Fruit fly (Drosophila melanogaster) whole organism, embryonic: Measurements from ENCODE around the gene Atg5.

Experiments
- Atf6 ChIP-seq: fragments of 200-800 bp; sonication (Bioruptor generic); IDR thresholded peaks from 2 replicates; pipeline ENCODE4 v1.3.6; 2022; ENCODE audit warnings: missing biosample characterization, missing genetic modification characterization
- Bgb ChIP-seq: fragments of 200-800 bp; sonication (Bioruptor generic); IDR thresholded peaks from 2 replicates; pipeline ENCODE4 v1.3.6; 2022; ENCODE audit warnings: missing biosample characterization, missing genetic modification characterization; ENCODE audit not compliant: partially characterized antibody
- CG11093 ChIP-seq: fragments of 200-800 bp; sonication (Bioruptor generic); IDR thresholded peaks from 3 replicates; pipeline ENCODE4 v1.3.6; 2022; ENCODE audit warnings: missing biosample characterization, missing genetic modification characterization
- CG12299 ChIP-seq: fragments of 200-800 bp; sonication (Bioruptor generic); optimal IDR thresholded peaks from 2 replicates; lab custom pipeline; 2018; ENCODE audit warnings: missing biosample characterization, mild to moderate bottlenecking, missing genetic modification characterization
- CG15011 ChIP-seq: fragments of 200-800 bp; sonication (Bioruptor generic); optimal IDR thresholded peaks from 3 replicates; lab custom pipeline; 2018; ENCODE audit warnings: missing biosample characterization, mild to moderate bottlenecking, missing genetic modification characterization
- CG15696 ChIP-seq: fragments of 200-800 bp; sonication (Bioruptor generic); optimal IDR thresholded peaks from 2 replicates; lab custom pipeline; 2019; ENCODE audit warnings: missing biosample characterization, mild to moderate bottlenecking, missing genetic modification characterization, moderate library complexity
- CG16813 ChIP-seq: fragments of 200-800 bp; sonication (Bioruptor generic); IDR thresholded peaks from 3 replicates; pipeline ENCODE4 v1.3.6; 2022; ENCODE audit warnings: missing biosample characterization, missing genetic modification characterization; ENCODE audit not compliant: partially characterized antibody
- CG17612 ChIP-seq: fragments of 200-800 bp; sonication (Bioruptor generic); IDR thresholded peaks from 2 replicates; pipeline ENCODE4 v1.3.6; 2022; ENCODE audit warnings: missing biosample characterization, missing genetic modification characterization
- CG17912 ChIP-seq: fragments of 200-800 bp; sonication (Bioruptor generic); optimal IDR thresholded peaks from 2 replicates; lab custom pipeline; 2018; ENCODE audit warnings: missing biosample characterization, mild to moderate bottlenecking, missing genetic modification characterization
- CG3726 ChIP-seq: fragments of 200-800 bp; sonication (Bioruptor generic); IDR thresholded peaks from 3 replicates; pipeline ENCODE4, ENCODE4 v1.3.6; 2022; ENCODE audit warnings: missing biosample characterization, missing genetic modification characterization
- CG3838 ChIP-seq: fragments of 200-800 bp; sonication (Bioruptor generic); optimal IDR thresholded peaks from 3 replicates; lab custom pipeline; 2016; ENCODE audit warnings: missing biosample characterization, missing genetic modification characterization
- CG43689 ChIP-seq: fragments of 200-800 bp; sonication (Bioruptor generic); IDR thresholded peaks from 2 replicates; pipeline ENCODE4 v1.3.6; 2022; ENCODE audit warnings: missing biosample characterization, missing genetic modification characterization
- CG7745 ChIP-seq: fragments of 200-800 bp; sonication (Bioruptor generic); optimal IDR thresholded peaks from 2 replicates; lab custom pipeline; 2018; ENCODE audit warnings: missing biosample characterization, mild to moderate bottlenecking, missing genetic modification characterization, moderate library complexity
- CG7786 ChIP-seq: fragments of 200-800 bp; sonication (Bioruptor generic); optimal IDR thresholded peaks from 2 replicates; lab custom pipeline; 2016; ENCODE audit warnings: missing biosample characterization, missing genetic modification characterization
- CG7987 ChIP-seq: fragments of 200-800 bp; sonication (Bioruptor generic); optimal IDR thresholded peaks from 2 replicates; lab custom pipeline; 2018; ENCODE audit warnings: missing biosample characterization, mild to moderate bottlenecking, missing genetic modification characterization, moderate library complexity
- CG8944 ChIP-seq: fragments of 200-800 bp; sonication (Bioruptor generic); optimal IDR thresholded peaks from 3 replicates; lab custom pipeline; 2016; ENCODE audit warnings: missing biosample characterization, missing genetic modification characterization
- CG9437 ChIP-seq: fragments of 200-800 bp; sonication (Bioruptor generic); optimal IDR thresholded peaks from 2 replicates; lab custom pipeline; 2018; ENCODE audit warnings: missing biosample characterization, mild to moderate bottlenecking, missing genetic modification characterization
- CkIIα-i1 ChIP-seq: fragments of 200-800 bp; sonication (Bioruptor generic); IDR thresholded peaks from 2 replicates; pipeline ENCODE4 v1.3.6; 2022; ENCODE audit warnings: missing biosample characterization, missing genetic modification characterization
- Dbx ChIP-seq: fragments of 200-800 bp; sonication (Bioruptor generic); IDR thresholded peaks from 3 replicates; pipeline ENCODE4 v1.3.6; 2022; ENCODE audit warnings: missing biosample characterization, missing genetic modification characterization
- Dip2 ChIP-seq: fragments of 200-800 bp; sonication (Bioruptor generic); IDR thresholded peaks from 2 replicates; pipeline ENCODE4 v1.3.6; 2022; ENCODE audit warnings: missing biosample characterization, missing genetic modification characterization
- E2f2 ChIP-seq: fragments of 200-800 bp; sonication (Bioruptor generic); IDR thresholded peaks from 2 replicates; pipeline ENCODE4 v1.3.6; 2022; ENCODE audit warnings: missing biosample characterization, missing genetic modification characterization
- Gug ChIP-seq: fragments of 200-800 bp; sonication (Bioruptor generic); IDR thresholded peaks from 4 replicates; pipeline ENCODE4 v1.3.6; 2022; ENCODE audit warnings: missing biosample characterization, missing genetic modification characterization
- HmgD ChIP-seq: fragments of 200-800 bp; sonication (Bioruptor generic); optimal IDR thresholded peaks from 3 replicates; lab custom pipeline; 2016; ENCODE audit warnings: missing biosample characterization, missing genetic modification characterization
- Hmx ChIP-seq: fragments of 200-800 bp; sonication (Bioruptor generic); optimal IDR thresholded peaks from 2 replicates; lab custom pipeline; 2016; ENCODE audit warnings: missing biosample characterization, missing genetic modification characterization
- Kr ChIP-seq: fragments of 200-800 bp; sonication (Bioruptor generic); optimal IDR thresholded peaks from 2 replicates; lab custom pipeline; 2017; ENCODE audit warnings: missing biosample characterization, mild to moderate bottlenecking, missing genetic modification characterization
- Mad ChIP-seq: fragments of 200-800 bp; sonication (Bioruptor generic); optimal IDR thresholded peaks from 2 replicates; lab custom pipeline; 2016; ENCODE audit warnings: missing biosample characterization, missing genetic modification characterization
- Opbp ChIP-seq: fragments of 200-800 bp; sonication (Bioruptor generic); IDR thresholded peaks from 3 replicates; pipeline ENCODE4 v1.3.6; 2022; ENCODE audit warnings: missing biosample characterization, missing genetic modification characterization; ENCODE audit not compliant: partially characterized antibody
- Ptx1 ChIP-seq: fragments of 200-800 bp; sonication (Bioruptor generic); IDR thresholded peaks from 2 replicates; pipeline ENCODE4 v1.3.6; 2022; ENCODE audit warnings: missing biosample characterization, missing genetic modification characterization
- TFAM ChIP-seq: fragments of 200-800 bp; sonication (Bioruptor generic); optimal IDR thresholded peaks from 2 replicates; lab custom pipeline; 2017; ENCODE audit warnings: missing biosample characterization, missing genetic modification characterization, inconsistent platforms
- Tbp ChIP-seq: fragments of >200 bp; optimal IDR thresholded peaks from 2 replicates; lab custom pipeline; 2018; ENCODE audit warnings: missing biosample characterization, missing genetic modification characterization
- dm ChIP-seq: fragments of 200-800 bp; sonication (Bioruptor generic); optimal IDR thresholded peaks from 3 replicates; lab custom pipeline; 2016; ENCODE audit warnings: missing biosample characterization, missing genetic modification characterization
- dysf ChIP-seq: fragments of 200-800 bp; sonication (Bioruptor generic); IDR thresholded peaks from 3 replicates; pipeline ENCODE4 v1.3.6; 2022; ENCODE audit warnings: missing biosample characterization, missing genetic modification characterization
- exex ChIP-seq: fragments of 200-800 bp; sonication (Bioruptor generic); optimal IDR thresholded peaks from 4 replicates; lab custom pipeline; 2018; ENCODE audit warnings: missing biosample characterization, mild to moderate bottlenecking, missing genetic modification characterization, moderate library complexity
- gfzf ChIP-seq: fragments of 200-800 bp; sonication (Bioruptor generic); optimal IDR thresholded peaks from 2 replicates; lab custom pipeline; 2016; ENCODE audit warnings: missing biosample characterization, mild to moderate bottlenecking, missing genetic modification characterization, moderate library complexity
- kah ChIP-seq: fragments of 200-800 bp; sonication (Bioruptor generic); optimal IDR thresholded peaks from 2 replicates; lab custom pipeline; 2018; ENCODE audit warnings: missing biosample characterization, mild to moderate bottlenecking, missing genetic modification characterization
- kni ChIP-seq: fragments of 200-800 bp; sonication (Bioruptor generic); optimal IDR thresholded peaks from 3 replicates; lab custom pipeline; 2017; ENCODE audit warnings: mild to moderate bottlenecking, missing biosample characterization, missing genetic modification reagents, missing genetic modification characterization
- lov ChIP-seq, 2 experiments: fragments of 200-800 bp in 1 of 2; fragments of >200 bp in 1 of 2; sonication (Bioruptor generic) in 1 of 2; IDR thresholded peaks in 1 of 2; optimal IDR thresholded peaks in 1 of 2; 2 replicates in 1 of 2; 3 replicates in 1 of 2; pipeline versions ENCODE4 v1.3.6 to Lab custom; 2017 to 2022; ENCODE audit warnings: missing biosample characterization in 1 of 2, missing genetic modification characterization in 1 of 2
- mld ChIP-seq: fragments of 200-800 bp; sonication (Bioruptor generic); IDR thresholded peaks from 3 replicates; pipeline ENCODE4 v1.3.6; 2022; ENCODE audit warnings: missing biosample characterization, missing genetic modification characterization; ENCODE audit not compliant: partially characterized antibody
- nmo ChIP-seq: fragments of 200-800 bp; sonication (Bioruptor generic); optimal IDR thresholded peaks from 2 replicates; lab custom pipeline; 2018; ENCODE audit warnings: missing biosample characterization, mild to moderate bottlenecking, missing genetic modification characterization, moderate library complexity
- peb ChIP-seq: fragments of 200-800 bp; sonication (Bioruptor generic); IDR thresholded peaks from 2 replicates; pipeline ENCODE4 v1.3.6; 2022; ENCODE audit warnings: missing biosample characterization, missing genetic modification characterization
- sd ChIP-seq: fragments of 200-800 bp; sonication (Bioruptor generic); optimal IDR thresholded peaks from 3 replicates; lab custom pipeline; 2018; ENCODE audit warnings: missing biosample characterization, mild to moderate bottlenecking, missing genetic modification characterization, moderate library complexity
- tna ChIP-seq: fragments of 200-800 bp; sonication (Bioruptor generic); IDR thresholded peaks from 2 replicates; pipeline ENCODE4 v1.3.6; 2022; ENCODE audit warnings: missing biosample characterization, missing genetic modification characterization; ENCODE audit not compliant: partially characterized antibody
- tx ChIP-seq: fragments of 200-800 bp; sonication (Bioruptor generic); optimal IDR thresholded peaks from 2 replicates; lab custom pipeline; 2016; ENCODE audit warnings: missing biosample characterization, missing genetic modification characterization
- zen2 ChIP-seq: fragments of 200-800 bp; sonication (Bioruptor generic); IDR thresholded peaks from 3 replicates; pipeline ENCODE4 v1.3.6; 2022; ENCODE audit warnings: missing biosample characterization, missing genetic modification characterization; ENCODE audit not compliant: partially characterized antibody
- zf30C ChIP-seq: fragments of 200-800 bp; sonication (Bioruptor generic); optimal IDR thresholded peaks from 3 replicates; lab custom pipeline; 2018; ENCODE audit warnings: missing biosample characterization, mild to moderate bottlenecking, missing genetic modification characterization

Atg5 gene

dm6 chrX:7290811-7291515, 32.6 kb downstream of the Atg5 start, which contains the start of gene unc-119 (continued):
- TF ChIP-seq CG16813 (GFP tag; lab: Robert Waterston, UW) = peak; percentile 71
- no peak for TF ChIP-seq CG7786 (GFP tag; lab: Kevin White, UChicago)
- no peak for TF ChIP-seq Dip2 (GFP tag; lab: Robert Waterston, UW)
- TF ChIP-seq CG12299 = peak; percentile 39
- no peak for TF ChIP-seq CG15011
- TF ChIP-seq E2f2 (GFP tag; lab: Robert Waterston, UW) = peak; percentile 96
- peak; percentile 80 for TF ChIP-seq gfzf (GFP tag; lab: Kevin White, UChicago)
- no peak for TF ChIP-seq CG9437 (GFP tag; lab: Kevin White, UChicago)
- TF ChIP-seq CG8944 (GFP tag; lab: Kevin White, UChicago) = no peak
- peak; percentile 42 for TF ChIP-seq nmo (GFP tag; lab: Kevin White, UChicago)
- peak; percentile 49; the same call in 1 of the 2 replicates for TF ChIP-seq tna
- 0 out of 3 replicates have a peak, but pooled peaks have one; percentile 22 for TF ChIP-seq Dbx (GFP tag; lab: Robert Waterston, UW)
- TF ChIP-seq mld (GFP tag; lab: Robert Waterston, UW) = peak; percentile 49; the same call in 1 of the 3 replicates
- TF ChIP-seq lov (optimal IDR thresholded peaks at IDR 0.05; lab: Kevin White, UChicago) = no peak
- TF ChIP-seq lov (GFP tag; IDR thresholded peaks at IDR 0.05; lab: Robert Waterston, UW) = no peak
- TF ChIP-seq Ptx1 = no peak
- TF ChIP-seq TFAM (GFP tag; lab: Kevin White, UChicago) = no peak
- TF ChIP-seq Opbp = peak; percentile 75; the same call in 2 of the 3 replicates

dm6 chrX:7285995-7286985, 37.3 kb downstream of the Atg5 start, which contains the start of gene CG2059:
Gene CG2059 (plus strand): TSS chrX:7286358.
- TF ChIP-seq HmgD (GFP tag; lab: Kevin White, UChicago) = peak; percentile 84
- TF ChIP-seq CG7745 (tag; lab: Kevin White, UChicago) = peak; percentile 90
- 0 out of 2 replicates have a peak, but pooled peaks have one; percentile 9 for TF ChIP-seq Atf6 (GFP tag; lab: Robert Waterston, UW)
- TF ChIP-seq CG43689 (GFP tag; lab: Robert Waterston, UW) = no peak
- no peak for TF ChIP-seq Hmx (GFP tag; lab: Kevin White, UChicago)
- TF ChIP-seq dm (GFP tag; lab: Kevin White, UChicago) = peak; percentile 84
- TF ChIP-seq kni (GFP tag; lab: Kevin White, UChicago) = peak; percentile 22
- 0 out of 3 replicates have a peak, but pooled peaks have one; percentile 43 for TF ChIP-seq CG11093
- peak; percentile 51 for TF ChIP-seq CG7987 (GFP tag; lab: Kevin White, UChicago)
- peak; percentile 52; the same call in 2 of the 3 replicates for TF ChIP-seq dysf (GFP tag; lab: Robert Waterston, UW)
- TF ChIP-seq peb = no peak
- no peak for TF ChIP-seq tx
- no peak for TF ChIP-seq CG17612 (GFP tag; lab: Robert Waterston, UW)
- peak; percentile 64 for TF ChIP-seq Mad (GFP tag; lab: Kevin White, UChicago)
- no peak for TF ChIP-seq CG3838 (GFP tag; lab: Kevin White, UChicago)
- no peak for TF ChIP-seq zf30C (GFP tag; lab: Kevin White, UChicago)
- peak; percentile 88 for TF ChIP-seq Kr (GFP tag; lab: Kevin White, UChicago)
- TF ChIP-seq zen2 (GFP tag; lab: Robert Waterston, UW) = no peak
- TF ChIP-seq CkIIα-i1 (GFP tag; lab: Robert Waterston, UW) = 0 out of 2 replicates have a peak, but pooled peaks have one; percentile 24
- TF ChIP-seq Bgb = peak; percentile 65; the same call in 1 of the 2 replicates
- peak; percentile 11; the same call in 1 of the 2 replicates for TF ChIP-seq tna
- TF ChIP-seq exex = peak; percentile 40
- peak; percentile 66 for TF ChIP-seq sd (tag; lab: Kevin White, UChicago)
- TF ChIP-seq Gug = peak; percentile 56; the same call in 3 of the 4 replicates
- no peak for TF ChIP-seq kah (GFP tag; lab: Kevin White, UChicago)
- TF ChIP-seq CG15696 (tag; lab: Kevin White, UChicago) = peak; percentile 26
- TF ChIP-seq Tbp (GFP tag; lab: Kevin White, UChicago) = no peak
- TF ChIP-seq CG17912 (GFP tag; lab: Kevin White, UChicago) = peak; percentile 63
- no peak for TF ChIP-seq CG3726 (GFP tag; lab: Robert Waterston, UW)
